Worm (Caenorhabditis elegans): ENCODE data around the gene clk-1.

DNA sequence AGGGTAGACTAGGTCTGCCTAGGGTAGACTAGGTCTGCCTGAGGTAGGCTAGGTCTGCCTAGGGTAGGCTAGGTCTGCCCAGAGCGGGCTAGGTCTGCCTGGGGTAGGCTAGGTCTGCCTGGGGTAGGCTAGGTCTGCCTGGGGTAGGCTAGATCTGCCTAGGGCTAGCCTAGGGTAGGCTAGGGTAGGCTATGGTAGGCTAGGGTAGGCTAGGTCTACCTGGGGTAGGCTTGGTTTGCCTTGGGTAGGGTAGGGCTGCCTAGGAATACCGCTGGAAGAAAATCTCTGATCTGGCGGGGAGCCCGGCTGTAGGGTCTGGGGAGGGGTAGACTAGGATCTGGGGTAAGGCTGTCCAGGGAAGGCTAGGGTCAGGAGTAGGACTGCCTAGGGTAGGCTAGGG is 7.8 kb downstream of the clk-1 start:
- TF ChIP-seq Y48G9A.11 (GFP tag; IDR thresholded peaks at IDR 0.05) (no peak), fkh-10 (GFP tag; optimal IDR thresholded peaks at IDR 0.05) (no peak), nhr-76 (tag; optimal IDR thresholded peaks at IDR 0.05) (no peak), hlh-30 (tag; optimal IDR thresholded peaks at IDR 0.05; ENCODE audit: insufficient read depth) (no peak), lin-13 (GFP tag; optimal IDR thresholded peaks at IDR 0.05) (no peak), R02D3.7 (tag; optimal IDR thresholded peaks at IDR 0.05) (no peak), daf-12 (tag; optimal IDR thresholded peaks at IDR 0.05) (no peak), zip-2 (tag; optimal IDR thresholded peaks at IDR 0.05) (no peak), F49E8.2 (tag; optimal IDR thresholded peaks at IDR 0.05; ENCODE audit: borderline replicate concordance) (no peak), pha-4 (GFP tag; IDR thresholded peaks at IDR 0.05) (no peak), pha-4 (tag; optimal IDR thresholded peaks at IDR 0.05) (no peak), ceh-44 (GFP tag; IDR thresholded peaks at IDR 0.05) (no peak), nhr-237 (tag; optimal IDR thresholded peaks at IDR 0.05) (no peak), ceh-82 (tag; optimal IDR thresholded peaks at IDR 0.05) (no peak), T26A8.4 (GFP tag; IDR thresholded peaks at IDR 0.05) (no peak)
